Fruit fly (Drosophila melanogaster) whole organism, adult: ENCODE data around the gene Mipp1.
A peak's percentile ranks its signal among the peaks of the same experiment; 100 is the strongest.

Experiments used
- CG11617 ChIP-seq: fragments of 200-800 bp; sonication (Bioruptor generic); optimal IDR thresholded peaks from 2 replicates; lab custom pipeline; 2017; ENCODE audit warnings: mild to moderate bottlenecking, missing biosample characterization, missing genetic modification reagents, missing genetic modification characterization
- CG12768 ChIP-seq: fragments of 200-800 bp; sonication (Bioruptor generic); optimal IDR thresholded peaks from 2 replicates; lab custom pipeline; 2017; ENCODE audit warnings: missing biosample characterization, missing genetic modification characterization, mild to moderate bottlenecking, moderate library complexity, missing genetic modification reagents
- CG14711 ChIP-seq: fragments of 200-800 bp; sonication (Bioruptor generic); optimal IDR thresholded peaks from 2 replicates; lab custom pipeline; 2018; ENCODE audit warnings: missing biosample characterization, mild to moderate bottlenecking, missing genetic modification characterization, moderate library complexity
- CG1620 ChIP-seq: fragments of 200-800 bp; sonication (Bioruptor generic); optimal IDR thresholded peaks from 2 replicates; lab custom pipeline; 2016; ENCODE audit warnings: missing biosample characterization, missing genetic modification characterization
- CG33017 ChIP-seq: fragments of 200-800 bp; sonication (Bioruptor generic); optimal IDR thresholded peaks from 2 replicates; lab custom pipeline; 2018; ENCODE audit warnings: missing biosample characterization, mild to moderate bottlenecking, missing genetic modification characterization, moderate library complexity
- CG5204 ChIP-seq: fragments of 200-800 bp; sonication (Bioruptor generic); optimal IDR thresholded peaks from 2 replicates; lab custom pipeline; 2016; ENCODE audit warnings: missing biosample characterization, missing genetic modification characterization
- CG7045 ChIP-seq: fragments of 200-800 bp; sonication (Bioruptor generic); optimal IDR thresholded peaks from 2 replicates; lab custom pipeline; 2017; ENCODE audit warnings: missing biosample characterization, mild to moderate bottlenecking, missing genetic modification characterization
- CG7101 ChIP-seq: fragments of 200-800 bp; sonication (Bioruptor generic); optimal IDR thresholded peaks from 2 replicates; lab custom pipeline; 2018; ENCODE audit warnings: missing biosample characterization, mild to moderate bottlenecking, missing genetic modification characterization, moderate library complexity
- Clk ChIP-seq: fragments of 200-800 bp; sonication (Bioruptor generic); optimal IDR thresholded peaks from 2 replicates; lab custom pipeline; 2017; ENCODE audit warnings: missing biosample characterization, missing genetic modification characterization
- Crg-1 ChIP-seq: fragments of 200-800 bp; sonication (Bioruptor generic); optimal IDR thresholded peaks from 2 replicates; lab custom pipeline; 2016; ENCODE audit warnings: missing biosample characterization, missing genetic modification characterization
- Hr96 ChIP-seq: fragments of 200-800 bp; sonication (Bioruptor generic); optimal IDR thresholded peaks from 2 replicates; lab custom pipeline; 2016; ENCODE audit warnings: missing biosample characterization, missing genetic modification characterization
- Mnt ChIP-seq: fragments of 200-800 bp; sonication (Bioruptor generic); optimal IDR thresholded peaks from 2 replicates; lab custom pipeline; 2016; ENCODE audit warnings: missing biosample characterization, mild to moderate bottlenecking, missing genetic modification characterization
- bab1 ChIP-seq: fragments of 200-800 bp; sonication (Bioruptor generic); optimal IDR thresholded peaks from 3 replicates; lab custom pipeline; 2019; ENCODE audit warnings: missing biosample characterization, mild to moderate bottlenecking, missing genetic modification characterization, moderate library complexity
- cic ChIP-seq: fragments of 200-800 bp; sonication (Bioruptor generic); optimal IDR thresholded peaks from 2 replicates; lab custom pipeline; 2017; ENCODE audit warnings: missing biosample characterization, mild to moderate bottlenecking, missing genetic modification characterization, moderate library complexity
- cnc ChIP-seq, 2 experiments: fragments of >200 bp; optimal IDR thresholded peaks; 2 replicates each; lab custom pipeline; 2017
- kay ChIP-seq: fragments of 200-800 bp; sonication (Bioruptor generic); peaks from one replicate; lab custom pipeline; 2016; ENCODE audit warnings: missing biosample characterization, missing genetic modification characterization, borderline replicate concordance
- ovo ChIP-seq: fragments of 200-800 bp; sonication (Bioruptor generic); optimal IDR thresholded peaks from 2 replicates; lab custom pipeline; 2016; ENCODE audit warnings: missing biosample characterization, missing genetic modification characterization
- pad ChIP-seq: fragments of 200-800 bp; sonication (Bioruptor generic); optimal IDR thresholded peaks from 3 replicates; lab custom pipeline; 2017; ENCODE audit warnings: missing biosample characterization, missing genetic modification characterization, mild to moderate bottlenecking, moderate library complexity, missing genetic modification reagents
- tj ChIP-seq: fragments of 200-800 bp; sonication (Bioruptor generic); optimal IDR thresholded peaks from 3 replicates; lab custom pipeline; 2017; ENCODE audit warnings: missing biosample characterization, mild to moderate bottlenecking, missing genetic modification characterization, moderate library complexity
- toe ChIP-seq: fragments of 200-800 bp; sonication (Bioruptor generic); optimal IDR thresholded peaks from 2 replicates; lab custom pipeline; 2016; ENCODE audit warnings: missing biosample characterization, missing genetic modification characterization

The Mipp1 gene

dm6 chr3L:16609120-16609519, 36.0 kb upstream of the Mipp1 start, which contains the start of gene CG4098:
Gene CG4098 (minus strand): TSS chr3L:16609347.
- TF ChIP-seq bab1 (GFP tag; lab: Kevin White, UChicago) (peak; percentile 69), cic (GFP tag; lab: Kevin White, UChicago) (peak; percentile 21), cnc (optimal IDR thresholded peaks at IDR 0.05; lab: Kevin White, UChicago) (no peak), Mnt (GFP tag; lab: Kevin White, UChicago) (peak; percentile 61), CG12768 (GFP tag; lab: Kevin White, UChicago) (peak; percentile 63), ovo (GFP tag; lab: Kevin White, UChicago) (no peak), CG7101 (peak; percentile 69), Clk (GFP tag; lab: Kevin White, UChicago) (no peak), Crg-1 (GFP tag; lab: Kevin White, UChicago) (peak; percentile 50), kay (GFP tag; lab: Kevin White, UChicago) (no peak), CG14711 (peak; percentile 49), tj (no peak), CG11617 (GFP tag; lab: Kevin White, UChicago) (peak; percentile 36), CG33017 (tag; lab: Kevin White, UChicago) (peak; percentile 43), CG5204 (no peak), CG7045 (GFP tag; lab: Kevin White, UChicago) (peak; percentile 64), CG1620 (GFP tag; lab: Kevin White, UChicago) (peak; percentile 61), Hr96 (GFP tag; lab: Kevin White, UChicago) (peak; percentile 65), toe (GFP tag; lab: Kevin White, UChicago) (peak; percentile 47), pad (GFP tag; lab: Kevin White, UChicago) (peak; percentile 32)

- TF ChIP-seq Clk (GFP tag; lab: Kevin White, UChicago) = no peak
- no peak for TF ChIP-seq kay (GFP tag; lab: Kevin White, UChicago)
- TF ChIP-seq ovo (GFP tag; lab: Kevin White, UChicago) = peak; percentile 17
- TF ChIP-seq CG5204 = peak; percentile 48
- peak; percentile 67 for TF ChIP-seq CG11617 (GFP tag; lab: Kevin White, UChicago)
- TF ChIP-seq Crg-1 (GFP tag; lab: Kevin White, UChicago) = peak; percentile 22
- TF ChIP-seq cic (GFP tag; lab: Kevin White, UChicago) = no peak
- TF ChIP-seq CG14711 = peak; percentile 30
- TF ChIP-seq pad (GFP tag; lab: Kevin White, UChicago) = peak; percentile 28
- peak; percentile 27 for TF ChIP-seq bab1 (GFP tag; lab: Kevin White, UChicago)
- TF ChIP-seq CG7101 = peak; percentile 38
- TF ChIP-seq toe (GFP tag; lab: Kevin White, UChicago) = peak; percentile 51
- TF ChIP-seq CG7045 (GFP tag; lab: Kevin White, UChicago) = peak; percentile 29
- TF ChIP-seq cnc (optimal IDR thresholded peaks at IDR 0.05; lab: Kevin White, UChicago) = no peak
- TF ChIP-seq CG12768 (GFP tag; lab: Kevin White, UChicago) = no peak
- TF ChIP-seq CG1620 (GFP tag; lab: Kevin White, UChicago) = peak; percentile 0
- peak; percentile 12 for TF ChIP-seq Hr96 (GFP tag; lab: Kevin White, UChicago)
- peak; percentile 77 for TF ChIP-seq Mnt (GFP tag; lab: Kevin White, UChicago)
- peak; percentile 26 for TF ChIP-seq tj
These were observed 29.6 kb upstream of the Mipp1 start, which contains the start of gene Arts for dm6 chr3L:16602736-16603144. Gene Arts (plus strand): TSS chr3L:16602851.

dm6 chr3L:16594922-16595518, 21.9 kb upstream of the Mipp1 start, which contains the start of the genes spd-2 and Apl:
Gene spd-2 (minus strand): TSS chr3L:16595014.
Gene Apl (plus strand): TSS chr3L:16595181.
- TF ChIP-seq Crg-1 (GFP tag; lab: Kevin White, UChicago) (no peak), toe (GFP tag; lab: Kevin White, UChicago) (no peak), bab1 (GFP tag; lab: Kevin White, UChicago) (no peak), ovo (GFP tag; lab: Kevin White, UChicago) (no peak), Mnt (GFP tag; lab: Kevin White, UChicago) (no peak), CG14711 (no peak), Clk (GFP tag; lab: Kevin White, UChicago) (no peak), tj (no peak), cnc (optimal IDR thresholded peaks at IDR 0.05; lab: Kevin White, UChicago) (no peak), CG7101 (no peak), CG1620 (GFP tag; lab: Kevin White, UChicago) (no peak), pad (GFP tag; lab: Kevin White, UChicago) (no peak), CG12768 (GFP tag; lab: Kevin White, UChicago) (no peak)

dm6 chr3L:16590860-16591259, 17.7 kb upstream of the Mipp1 start, which contains the start of gene tra:
Gene tra (minus strand): TSS chr3L:16591050.
- TF ChIP-seq toe (GFP tag; lab: Kevin White, UChicago) = no peak
- TF ChIP-seq CG7101 = no peak
- no peak for TF ChIP-seq CG7045 (GFP tag; lab: Kevin White, UChicago)
- TF ChIP-seq bab1 (GFP tag; lab: Kevin White, UChicago) = no peak
- TF ChIP-seq Mnt (GFP tag; lab: Kevin White, UChicago) = no peak
- no peak for TF ChIP-seq tj
- TF ChIP-seq Crg-1 (GFP tag; lab: Kevin White, UChicago) = no peak
- no peak for TF ChIP-seq ovo (GFP tag; lab: Kevin White, UChicago)
- TF ChIP-seq CG1620 (GFP tag; lab: Kevin White, UChicago) = no peak
- no peak for TF ChIP-seq pad (GFP tag; lab: Kevin White, UChicago)
- no peak for TF ChIP-seq CG5204
- TF ChIP-seq CG12768 (GFP tag; lab: Kevin White, UChicago) = no peak
- no peak for TF ChIP-seq Hr96 (GFP tag; lab: Kevin White, UChicago)
- TF ChIP-seq kay (GFP tag; lab: Kevin White, UChicago) = no peak
- TF ChIP-seq CG33017 (tag; lab: Kevin White, UChicago) = no peak
- no peak for TF ChIP-seq Clk (GFP tag; lab: Kevin White, UChicago)
- no peak for TF ChIP-seq cnc (optimal IDR thresholded peaks at IDR 0.05; lab: Kevin White, UChicago)
- TF ChIP-seq cic (GFP tag; lab: Kevin White, UChicago) = no peak
- TF ChIP-seq CG14711 = no peak
